Worm (Caenorhabditis elegans) whole organism, late embryonic: ENCODE data around the gene rps-23.

Source experiments
- C08G9.2 ChIP-seq: sonication (generic microtip); optimal IDR thresholded peaks from 2 replicates; lab custom pipeline; 2016; ENCODE audit warnings: mild to moderate bottlenecking, missing genetic modification characterization, moderate library complexity, missing compliant biosample characterization
- F13H6.1 ChIP-seq: sonication (generic microtip); optimal IDR thresholded peaks from 2 replicates; lab custom pipeline; 2016; ENCODE audit warnings: missing genetic modification characterization, missing compliant biosample characterization
- K09A11.1 ChIP-seq: sonication (generic microtip); optimal IDR thresholded peaks from 2 replicates; lab custom pipeline; 2017; ENCODE audit warnings: antibody characterized with exemption, mild to moderate bottlenecking, missing genetic modification characterization, missing compliant biosample characterization; ENCODE audit not compliant: insufficient read depth
- T23F11.4 ChIP-seq: fragments of 200-800 bp; sonication (Bioruptor generic); optimal IDR thresholded peaks from 2 replicates; lab custom pipeline; 2018; ENCODE audit warnings: mild to moderate bottlenecking, missing genetic modification characterization, missing compliant biosample characterization
- Y22D7AL.16 ChIP-seq: sonication (generic microtip); optimal IDR thresholded peaks from 2 replicates; lab custom pipeline; 2016; ENCODE audit warnings: missing genetic modification characterization, missing compliant biosample characterization
- ahr-1 ChIP-seq: sonication (generic microtip); optimal IDR thresholded peaks from 2 replicates; lab custom pipeline; 2016; ENCODE audit warnings: missing genetic modification characterization, missing compliant biosample characterization
- ceh-14 ChIP-seq: sonication (generic microtip); optimal IDR thresholded peaks from 2 replicates; lab custom pipeline; 2016; ENCODE audit warnings: missing genotype, missing genetic modification characterization, missing compliant biosample characterization
- ceh-18 ChIP-seq: sonication (generic microtip); optimal IDR thresholded peaks from 2 replicates; lab custom pipeline; 2016; ENCODE audit warnings: missing genetic modification characterization, missing compliant biosample characterization
- ceh-19 ChIP-seq: fragments of 200-800 bp; sonication (Bioruptor generic); optimal IDR thresholded peaks from 2 replicates; lab custom pipeline; 2018; ENCODE audit warnings: mild to moderate bottlenecking, missing genetic modification characterization, missing compliant biosample characterization
- ceh-2 ChIP-seq: sonication (generic microtip); optimal IDR thresholded peaks from 2 replicates; lab custom pipeline; 2016; ENCODE audit warnings: missing genotype, missing genetic modification characterization, missing compliant biosample characterization
- ceh-22 ChIP-seq: sonication (generic microtip); optimal IDR thresholded peaks from 2 replicates; lab custom pipeline; 2017; ENCODE audit warnings: missing biosample characterization, missing genetic modification characterization
- ceh-24 ChIP-seq: sonication (generic microtip); optimal IDR thresholded peaks from 2 replicates; lab custom pipeline; 2016; ENCODE audit warnings: mild to moderate bottlenecking, missing genetic modification characterization, missing compliant biosample characterization
- ceh-30 ChIP-seq: fragments of 150-350 bp; optimal IDR thresholded peaks from 2 replicates; lab custom pipeline; 2014; ENCODE audit warnings: missing biosample characterization, missing genetic modification characterization
- ceh-31 ChIP-seq: sonication (generic microtip); optimal IDR thresholded peaks from 2 replicates; lab custom pipeline; 2016; ENCODE audit warnings: missing genetic modification characterization, missing compliant biosample characterization
- ceh-34 ChIP-seq: sonication (generic microtip); optimal IDR thresholded peaks from 2 replicates; lab custom pipeline; 2016; ENCODE audit warnings: mild to moderate bottlenecking, missing genetic modification characterization, missing compliant biosample characterization
- ceh-45 ChIP-seq: fragments of 200-800 bp; sonication (Bioruptor generic); IDR thresholded peaks from 2 replicates; pipeline ENCODE4 v1.3.6; 2022; ENCODE audit warnings: missing genetic modification reagents, missing genetic modification characterization, missing compliant biosample characterization
- ceh-48 ChIP-seq: sonication (generic microtip); optimal IDR thresholded peaks from 2 replicates; lab custom pipeline; 2016; ENCODE audit warnings: missing genetic modification characterization, inconsistent platforms, missing compliant biosample characterization
- ceh-6 ChIP-seq: fragments of 200-800 bp; sonication (Bioruptor generic); optimal IDR thresholded peaks from 2 replicates; lab custom pipeline; 2018; ENCODE audit warnings: mild to moderate bottlenecking, missing genetic modification characterization, missing compliant biosample characterization
- dmd-4 ChIP-seq: sonication (generic microtip); optimal IDR thresholded peaks from 2 replicates; lab custom pipeline; 2016; ENCODE audit warnings: borderline replicate concordance, missing genetic modification characterization, missing compliant biosample characterization
- dve-1 ChIP-seq: sonication (generic microtip); optimal IDR thresholded peaks from 2 replicates; lab custom pipeline; 2017; ENCODE audit warnings: antibody characterized with exemption, mild to moderate bottlenecking, missing genetic modification characterization, missing compliant biosample characterization
- elt-4 ChIP-seq: sonication (generic microtip); optimal IDR thresholded peaks from 2 replicates; lab custom pipeline; 2016; ENCODE audit warnings: missing genetic modification characterization, missing compliant biosample characterization
- ets-4 ChIP-seq: sonication (generic microtip); optimal IDR thresholded peaks from 2 replicates; lab custom pipeline; 2016; ENCODE audit warnings: missing genetic modification characterization, missing compliant biosample characterization
- eyg-1 ChIP-seq: sonication (generic microtip); optimal IDR thresholded peaks from 2 replicates; lab custom pipeline; 2016; ENCODE audit warnings: missing genotype, missing genetic modification characterization, missing compliant biosample characterization
- fax-1 ChIP-seq: sonication (generic microtip); optimal IDR thresholded peaks from 2 replicates; lab custom pipeline; 2016; ENCODE audit warnings: missing genotype, missing genetic modification characterization, missing compliant biosample characterization
- fkh-10 ChIP-seq: fragments of 150-350 bp; optimal IDR thresholded peaks from 2 replicates; lab custom pipeline; 2014; ENCODE audit warnings: missing biosample characterization, missing genetic modification reagents, missing genetic modification characterization
- fkh-6 ChIP-seq: sonication (generic microtip); optimal IDR thresholded peaks from 2 replicates; lab custom pipeline; 2016; ENCODE audit warnings: missing genetic modification characterization, missing compliant biosample characterization
- hlh-13 ChIP-seq: fragments of 200-800 bp; sonication (Bioruptor generic); optimal IDR thresholded peaks from 2 replicates; lab custom pipeline; 2018; ENCODE audit warnings: mild to moderate bottlenecking, missing genetic modification characterization, missing compliant biosample characterization
- hlh-6 ChIP-seq: sonication (generic microtip); optimal IDR thresholded peaks from 2 replicates; lab custom pipeline; 2016; ENCODE audit warnings: missing genotype, missing genetic modification characterization, missing compliant biosample characterization
- hlh-8 ChIP-seq: sonication (generic microtip); optimal IDR thresholded peaks from 2 replicates; lab custom pipeline; 2016; ENCODE audit warnings: missing genotype, missing genetic modification characterization, missing compliant biosample characterization
- lim-6 ChIP-seq: sonication (generic microtip); optimal IDR thresholded peaks from 2 replicates; lab custom pipeline; 2016; ENCODE audit warnings: missing genetic modification characterization, missing compliant biosample characterization
- lin-11 ChIP-seq: fragments of 200-800 bp; sonication (Bioruptor generic); optimal IDR thresholded peaks from 2 replicates; lab custom pipeline; 2018; ENCODE audit warnings: mild to moderate bottlenecking, missing genetic modification characterization, missing compliant biosample characterization
- madf-2 ChIP-seq: sonication (generic microtip); optimal IDR thresholded peaks from 2 replicates; lab custom pipeline; 2017; ENCODE audit warnings: missing genetic modification characterization, missing compliant biosample characterization
- mec-3 ChIP-seq: sonication (generic microtip); optimal IDR thresholded peaks from 2 replicates; lab custom pipeline; 2016; ENCODE audit warnings: borderline replicate concordance, missing genetic modification characterization, missing compliant biosample characterization
- nfya-1 ChIP-seq: sonication (generic microtip); optimal IDR thresholded peaks from 2 replicates; lab custom pipeline; 2017; ENCODE audit warnings: missing genetic modification characterization, mild to moderate bottlenecking, missing compliant biosample characterization, antibody characterized with exemption, moderate library complexity
- nhr-11 ChIP-seq: fragments of 150-350 bp; optimal IDR thresholded peaks from 2 replicates; lab custom pipeline; 2014; ENCODE audit warnings: missing biosample characterization, missing genetic modification characterization
- nhr-232 ChIP-seq: sonication (generic microtip); optimal IDR thresholded peaks from 2 replicates; lab custom pipeline; 2016; ENCODE audit warnings: missing genetic modification characterization, missing compliant biosample characterization
- npax-4 ChIP-seq: sonication (generic microtip); optimal IDR thresholded peaks from 2 replicates; lab custom pipeline; 2016; ENCODE audit warnings: missing genetic modification characterization, missing compliant biosample characterization
- odd-2 ChIP-seq: sonication (generic microtip); optimal IDR thresholded peaks from 2 replicates; lab custom pipeline; 2017; ENCODE audit warnings: antibody characterized with exemption, mild to moderate bottlenecking, missing genetic modification characterization, missing compliant biosample characterization
- pag-3 ChIP-seq: sonication (generic microtip); optimal IDR thresholded peaks from 2 replicates; lab custom pipeline; 2016; ENCODE audit warnings: missing compliant biosample characterization, missing genetic modification characterization, borderline replicate concordance
- pax-1 ChIP-seq: fragments of 150-350 bp; optimal IDR thresholded peaks from 2 replicates; lab custom pipeline; 2014; ENCODE audit warnings: missing biosample characterization, missing genetic modification characterization
- pha-2 ChIP-seq: sonication (generic microtip); optimal IDR thresholded peaks from 2 replicates; lab custom pipeline; 2017; ENCODE audit warnings: mild to moderate bottlenecking, missing genetic modification characterization, missing compliant biosample characterization
- pha-4 ChIP-seq: fragments of 150-350 bp; optimal IDR thresholded peaks from 2 replicates; lab custom pipeline; 2018; ENCODE audit warnings: missing biosample characterization, missing genetic modification reagents, missing genetic modification characterization
- pqm-1 ChIP-seq: sonication (generic microtip); optimal IDR thresholded peaks from 2 replicates; lab custom pipeline; 2016; ENCODE audit warnings: missing genetic modification characterization, missing compliant biosample characterization
- pros-1 ChIP-seq: fragments of 150-350 bp; optimal IDR thresholded peaks from 2 replicates; lab custom pipeline; 2014; ENCODE audit warnings: missing biosample characterization, missing genetic modification reagents, missing genetic modification characterization
- rnt-1 ChIP-seq: sonication (generic microtip); optimal IDR thresholded peaks from 2 replicates; lab custom pipeline; 2016; ENCODE audit warnings: missing genetic modification characterization, missing compliant biosample characterization
- sdc-2 ChIP-seq: sonication (generic microtip); optimal IDR thresholded peaks from 2 replicates; lab custom pipeline; 2016; ENCODE audit warnings: missing genotype, missing genetic modification characterization, missing compliant biosample characterization
- sox-2 ChIP-seq: fragments of 200-800 bp; sonication (Bioruptor generic); IDR thresholded peaks from 2 replicates; pipeline ENCODE4 v1.3.6; 2022; ENCODE audit warnings: missing genetic modification reagents, missing genetic modification characterization, missing compliant biosample characterization
- syd-9 ChIP-seq: sonication (generic microtip); optimal IDR thresholded peaks from 2 replicates; lab custom pipeline; 2016; ENCODE audit warnings: mild to moderate bottlenecking, missing genetic modification characterization, moderate library complexity, missing compliant biosample characterization
- unc-3 ChIP-seq, 2 experiments: fragments of 200-800 bp in 1 of 2; sonication (Bioruptor generic) in 1 of 2; sonication (generic microtip) in 1 of 2; conservative IDR thresholded peaks in 1 of 2; optimal IDR thresholded peaks in 1 of 2; 2 replicates each; pipeline versions ENCODE4 v1.3.6 to Lab custom; 2016 to 2022; ENCODE audit warnings: missing compliant biosample characterization in 2 of 2, missing genetic modification characterization in 2 of 2, missing genetic modification reagents in 1 of 2
- unc-42 ChIP-seq: sonication (generic microtip); optimal IDR thresholded peaks from 2 replicates; lab custom pipeline; 2016; ENCODE audit warnings: missing genotype, missing genetic modification characterization, missing compliant biosample characterization
- unc-86 ChIP-seq: sonication (generic microtip); optimal IDR thresholded peaks from 2 replicates; lab custom pipeline; 2016; ENCODE audit warnings: missing genetic modification characterization, missing compliant biosample characterization
- zip-5 ChIP-seq: sonication (generic microtip); optimal IDR thresholded peaks from 2 replicates; lab custom pipeline; 2016; ENCODE audit warnings: missing genetic modification characterization, missing compliant biosample characterization

Gene rps-23

ce11 chrIV:12391003-12391637, at the start of gene rps-23, which contains the start of gene dpm-3:
rps-23 (minus strand) TSS chrIV:12391053.
dpm-3 (plus strand) TSS chrIV:12391587.
- peak; percentile 90 for TF ChIP-seq nfya-1 (tag; lab: Kevin White, UChicago)
- peak; percentile 76 for TF ChIP-seq fax-1 (tag; lab: Kevin White, UChicago)
- no peak for TF ChIP-seq ceh-45 (GFP tag; lab: Robert Waterston, UW)
- no peak for TF ChIP-seq ceh-48
- no peak for TF ChIP-seq odd-2 (tag; lab: Kevin White, UChicago)
- peak; percentile 65 for TF ChIP-seq pha-2 (tag; lab: Kevin White, UChicago)
- peak; percentile 72 for TF ChIP-seq madf-2 (tag; lab: Kevin White, UChicago)
- TF ChIP-seq npax-4 (tag; lab: Kevin White, UChicago), result no peak
- TF ChIP-seq sdc-2 (tag; lab: Kevin White, UChicago), result peak; percentile 6
- TF ChIP-seq zip-5 (tag; lab: Kevin White, UChicago), result peak; percentile 94
- no peak for TF ChIP-seq syd-9 (tag; lab: Kevin White, UChicago)
- no peak for TF ChIP-seq elt-4 (tag; lab: Kevin White, UChicago)
- TF ChIP-seq C08G9.2 (tag; lab: Kevin White, UChicago), result peak; percentile 92
- no peak for TF ChIP-seq nhr-11 (tag; lab: Kevin White, UChicago)
- no peak for TF ChIP-seq pros-1 (tag; lab: Kevin White, UChicago)
- TF ChIP-seq hlh-8, result peak; percentile 75
- TF ChIP-seq T23F11.4 (GFP tag; lab: Kevin White, UChicago), result peak; percentile 10
- TF ChIP-seq rnt-1, result peak; percentile 82
- peak; percentile 76 for TF ChIP-seq fkh-6 (tag; lab: Kevin White, UChicago)
- TF ChIP-seq dve-1 (tag; lab: Kevin White, UChicago), result peak; percentile 62
- peak; percentile 48 for TF ChIP-seq unc-86 (tag; lab: Kevin White, UChicago)
- peak; percentile 19 for TF ChIP-seq eyg-1 (tag; lab: Kevin White, UChicago)
- TF ChIP-seq ceh-18 (tag; lab: Kevin White, UChicago), result peak; percentile 64
- TF ChIP-seq hlh-13 (GFP tag; lab: Kevin White, UChicago), result peak; percentile 57
- no peak for TF ChIP-seq ceh-6 (GFP tag; lab: Kevin White, UChicago)
- TF ChIP-seq sox-2 (GFP tag; lab: Robert Waterston, UW), result no peak
- peak; percentile 93 for TF ChIP-seq ets-4
- peak; percentile 69 for TF ChIP-seq unc-42
- peak; percentile 69 for TF ChIP-seq pax-1 (tag; lab: Kevin White, UChicago)
- no peak for TF ChIP-seq mec-3 (tag; lab: Kevin White, UChicago)
- peak; percentile 13 for TF ChIP-seq ceh-30
- 0 out of 2 replicates have a peak, but pooled peaks have one; percentile 22 for TF ChIP-seq unc-3 (GFP tag; conservative IDR thresholded peaks at IDR 0.05; lab: Robert Waterston, UW)
- no peak for TF ChIP-seq unc-3 (tag; optimal IDR thresholded peaks at IDR 0.05; lab: Kevin White, UChicago)
- no peak for TF ChIP-seq K09A11.1 (tag; lab: Kevin White, UChicago)
- TF ChIP-seq ceh-34 (tag; lab: Kevin White, UChicago), result peak; percentile 67
- TF ChIP-seq ceh-2 (tag; lab: Kevin White, UChicago), result peak; percentile 90
- no peak for TF ChIP-seq pha-4 (tag; lab: Kevin White, UChicago)
- peak; percentile 95 for TF ChIP-seq ceh-31 (tag; lab: Kevin White, UChicago)
- TF ChIP-seq ceh-19, result no peak
- TF ChIP-seq hlh-6 (tag; lab: Kevin White, UChicago), result peak; percentile 20
- TF ChIP-seq pag-3, result no peak
- TF ChIP-seq ceh-24, result no peak
- TF ChIP-seq lin-11, result no peak
- no peak for TF ChIP-seq fkh-10 (GFP tag; lab: Kevin White, UChicago)
- TF ChIP-seq nhr-232 (tag; lab: Kevin White, UChicago), result no peak
- TF ChIP-seq ceh-22 (tag; lab: Kevin White, UChicago), result no peak
- TF ChIP-seq ceh-14, result peak; percentile 35
- peak; percentile 84 for TF ChIP-seq lim-6
- TF ChIP-seq pqm-1 (tag; lab: Kevin White, UChicago), result peak; percentile 49
- peak; percentile 37 for TF ChIP-seq F13H6.1 (tag; lab: Kevin White, UChicago)
- TF ChIP-seq dmd-4 (tag; lab: Kevin White, UChicago), result no peak
- TF ChIP-seq ahr-1, result no peak
- TF ChIP-seq Y22D7AL.16 (tag; lab: Kevin White, UChicago), result peak; percentile 58
